Worm (Caenorhabditis elegans): Measurements from ENCODE around the gene C18D4.3.

The C18D4.3 gene

DNA sequence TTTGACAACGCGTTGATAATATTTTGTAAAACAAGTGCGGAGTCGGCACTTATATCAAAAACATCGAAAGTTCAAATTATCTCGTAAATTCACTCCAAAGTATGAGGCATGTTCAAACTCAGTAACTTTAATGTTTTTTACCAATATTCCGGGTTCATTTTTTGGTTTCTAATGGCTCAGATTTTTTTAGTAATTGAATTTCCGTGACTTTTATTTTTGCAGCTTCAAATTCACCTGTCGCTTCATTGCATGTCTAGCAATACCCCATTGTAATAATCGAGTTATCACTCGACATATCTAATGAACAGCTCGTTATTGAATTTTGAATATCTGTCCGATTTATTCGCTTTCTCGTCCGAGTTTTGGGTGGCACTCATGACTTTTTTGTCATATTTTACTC lies 4.9 kb downstream of the C18D4.3 start, which contains the start of gene srz-90:
Gene srz-90 (plus strand): TSS at position 301 of the 400 bp plus-strand sequence.
- TF ChIP-seq cnd-1 (tag; optimal IDR thresholded peaks at IDR 0.05) = no peak
- TF ChIP-seq lin-32 (GFP tag; optimal IDR thresholded peaks at IDR 0.05) = no peak
- no peak for TF ChIP-seq ceh-39 (tag; optimal IDR thresholded peaks at IDR 0.05)

DNA sequence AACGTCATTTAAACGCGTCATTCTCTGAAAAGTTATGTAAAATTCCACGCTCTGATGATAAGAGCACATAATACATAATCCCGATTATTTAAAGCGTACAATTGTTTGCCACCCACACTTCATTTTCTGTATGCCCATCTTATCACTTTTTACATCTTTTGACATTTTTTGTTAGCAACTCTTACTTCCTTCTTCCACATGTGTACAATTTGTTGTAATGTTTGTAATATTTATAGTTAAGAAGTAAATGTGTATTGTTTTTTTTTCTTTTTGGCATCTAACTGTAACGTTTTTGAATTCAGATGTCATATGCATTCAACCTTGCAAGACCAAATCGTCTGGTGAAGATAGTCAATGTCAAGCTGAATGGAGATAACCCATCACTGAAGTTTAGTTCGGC lies 11.9 kb downstream of the C18D4.3 start, which contains the start of gene fbxa-136:
Gene fbxa-136 (plus strand): TSS at position 301 of the 400 bp plus-strand sequence.
- no peak for TF ChIP-seq ham-2 (GFP tag; optimal IDR thresholded peaks at IDR 0.05)
- no peak for TF ChIP-seq hlh-1 (tag; optimal IDR thresholded peaks at IDR 0.05)
- no peak for TF ChIP-seq cnd-1 (tag; optimal IDR thresholded peaks at IDR 0.05)
- no peak for TF ChIP-seq mls-2 (tag; optimal IDR thresholded peaks at IDR 0.05)
- no peak for TF ChIP-seq nhr-76 (tag; optimal IDR thresholded peaks at IDR 0.05)

DNA sequence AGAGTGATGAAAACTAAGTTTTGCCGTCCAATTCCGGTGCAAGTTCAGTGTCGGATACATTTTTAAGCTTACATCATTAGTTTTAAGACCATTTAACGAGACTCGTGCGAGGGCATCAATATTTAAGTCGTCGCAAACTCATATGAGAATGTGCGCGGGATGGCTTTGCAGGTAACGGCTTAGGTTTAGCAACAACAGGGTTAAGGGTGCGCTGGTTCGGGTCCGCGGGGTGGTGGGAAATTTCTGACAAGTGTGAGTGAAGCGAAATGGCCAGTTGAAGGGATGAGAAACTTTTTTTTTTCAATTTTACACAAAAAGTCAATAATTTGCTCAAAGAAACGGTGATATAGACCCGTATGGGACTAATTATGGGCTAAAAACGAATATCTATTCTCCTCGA lies 18.8 kb downstream of the C18D4.3 start:
- TF ChIP-seq ceh-39 (tag; optimal IDR thresholded peaks at IDR 0.05) (no peak), ces-1 (GFP tag; optimal IDR thresholded peaks at IDR 0.05) (no peak), cnd-1 (tag; optimal IDR thresholded peaks at IDR 0.05) (no peak), drap-1 (GFP tag; optimal IDR thresholded peaks at IDR 0.05) (no peak), ham-2 (GFP tag; optimal IDR thresholded peaks at IDR 0.05) (no peak), M03D4.4 (tag; optimal IDR thresholded peaks at IDR 0.05) (no peak), sptf-1 (tag; optimal IDR thresholded peaks at IDR 0.05) (no peak), flh-1 (GFP tag; optimal IDR thresholded peaks at IDR 0.05) (no peak), lin-32 (GFP tag; optimal IDR thresholded peaks at IDR 0.05) (no peak)

DNA sequence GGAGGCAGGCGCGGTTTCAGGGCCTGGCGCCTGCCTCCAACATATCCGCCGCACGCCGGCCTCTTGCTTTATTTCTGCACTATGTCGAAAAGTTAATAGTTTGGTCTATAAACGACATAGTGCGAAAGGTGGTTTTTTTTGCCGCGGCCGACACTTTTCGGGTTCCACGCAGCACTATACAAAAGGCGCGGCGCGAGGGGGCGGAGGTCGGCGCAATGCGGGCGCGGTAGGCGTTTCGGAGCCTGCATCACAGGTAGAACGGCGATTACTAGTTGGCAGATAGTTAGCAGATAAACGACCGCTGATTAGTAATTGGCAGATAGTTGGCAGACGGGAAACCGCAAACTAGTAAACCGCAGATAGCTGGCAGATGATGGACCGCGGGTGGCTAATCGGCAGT lies 19.8 kb downstream of the C18D4.3 start:
- TF ChIP-seq bed-3 (GFP tag; optimal IDR thresholded peaks at IDR 0.05) (no peak), snpc-4 (tag; optimal IDR thresholded peaks at IDR 0.05) (no peak)

DNA sequence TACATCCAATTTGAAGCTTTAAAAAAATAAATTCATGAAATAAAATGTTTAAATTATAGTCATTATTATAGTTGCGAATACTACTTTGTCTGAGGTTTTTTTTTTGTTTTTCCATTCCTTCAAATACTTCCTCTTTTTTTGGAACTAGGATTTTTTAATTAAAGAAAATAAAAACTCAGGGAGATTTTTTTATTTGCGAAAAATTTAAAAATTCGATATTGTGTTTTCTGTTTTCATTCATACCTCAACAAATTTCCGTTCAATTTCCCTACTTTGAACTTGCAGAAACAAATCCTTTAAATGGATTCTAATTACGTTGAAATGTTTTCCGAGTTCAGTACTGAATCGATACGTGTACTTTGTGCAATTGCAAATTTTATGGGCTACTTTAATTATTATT lies 24.1 kb downstream of the C18D4.3 start, which contains the start of gene srw-32:
Gene srw-32 (plus strand): TSS at position 301 of the 400 bp plus-strand sequence.
- TF ChIP-seq mep-1 (tag; optimal IDR thresholded peaks at IDR 0.05) = no peak
- TF ChIP-seq unc-62 (GFP tag; optimal IDR thresholded peaks at IDR 0.05) = no peak
- TF ChIP-seq ceh-39 (tag; optimal IDR thresholded peaks at IDR 0.05) = no peak
- TF ChIP-seq nhr-237 (tag; optimal IDR thresholded peaks at IDR 0.05) = no peak
- TF ChIP-seq bed-3 (GFP tag; optimal IDR thresholded peaks at IDR 0.05) = no peak
- no peak for TF ChIP-seq ceh-83 (GFP tag; optimal IDR thresholded peaks at IDR 0.05)
- TF ChIP-seq nhr-76 (tag; optimal IDR thresholded peaks at IDR 0.05) = no peak
- TF ChIP-seq lin-13 (tag; optimal IDR thresholded peaks at IDR 0.05) = no peak
- TF ChIP-seq lsy-2 (tag; optimal IDR thresholded peaks at IDR 0.05) = no peak
- no peak for TF ChIP-seq blmp-1 (tag; optimal IDR thresholded peaks at IDR 0.05)
- no peak for TF ChIP-seq sem-2 (GFP tag; optimal IDR thresholded peaks at IDR 0.05)
- no peak for TF ChIP-seq cnd-1 (tag; optimal IDR thresholded peaks at IDR 0.05)
- TF ChIP-seq ces-1 (GFP tag; optimal IDR thresholded peaks at IDR 0.05) = no peak
- TF ChIP-seq ztf-11 (tag; optimal IDR thresholded peaks at IDR 0.05) = no peak
- no peak for TF ChIP-seq flh-1 (GFP tag; optimal IDR thresholded peaks at IDR 0.05)
- TF ChIP-seq drap-1 (GFP tag; optimal IDR thresholded peaks at IDR 0.05) = no peak
- no peak for TF ChIP-seq snpc-4 (tag; optimal IDR thresholded peaks at IDR 0.05)
- TF ChIP-seq nhr-28 (tag; optimal IDR thresholded peaks at IDR 0.05) = no peak
- TF ChIP-seq M03D4.4 (tag; optimal IDR thresholded peaks at IDR 0.05) = no peak

DNA sequence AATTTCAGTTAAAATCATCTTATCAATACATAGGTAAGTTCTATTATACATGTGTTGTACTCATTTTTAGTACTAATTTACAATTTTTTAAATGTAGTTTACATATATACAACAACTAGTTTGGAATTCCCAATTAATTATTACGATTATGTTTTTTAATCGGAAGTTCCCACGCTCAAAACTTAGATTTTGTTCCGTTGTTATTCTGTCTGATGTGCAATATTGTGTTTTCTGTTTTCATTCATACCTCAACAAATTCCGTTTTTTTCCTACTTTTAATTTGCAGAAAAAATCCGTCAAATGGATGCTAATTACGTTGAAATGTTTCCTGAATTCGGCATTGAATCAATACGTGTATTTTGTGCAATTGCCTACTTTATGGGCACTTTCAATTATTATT lies 26.3 kb downstream of the C18D4.3 start, which contains the start of gene srw-31:
Gene srw-31 (plus strand): TSS at position 301 of the 400 bp plus-strand sequence.
- TF ChIP-seq lin-13 (tag; optimal IDR thresholded peaks at IDR 0.05) = no peak
- no peak for TF ChIP-seq lsy-2 (tag; optimal IDR thresholded peaks at IDR 0.05)
- TF ChIP-seq mep-1 (tag; optimal IDR thresholded peaks at IDR 0.05) = no peak
- TF ChIP-seq nhr-2 (tag; optimal IDR thresholded peaks at IDR 0.05) = no peak
- no peak for TF ChIP-seq nhr-76 (tag; optimal IDR thresholded peaks at IDR 0.05)
- TF ChIP-seq ceh-43 (GFP tag; optimal IDR thresholded peaks at IDR 0.05) = no peak

DNA sequence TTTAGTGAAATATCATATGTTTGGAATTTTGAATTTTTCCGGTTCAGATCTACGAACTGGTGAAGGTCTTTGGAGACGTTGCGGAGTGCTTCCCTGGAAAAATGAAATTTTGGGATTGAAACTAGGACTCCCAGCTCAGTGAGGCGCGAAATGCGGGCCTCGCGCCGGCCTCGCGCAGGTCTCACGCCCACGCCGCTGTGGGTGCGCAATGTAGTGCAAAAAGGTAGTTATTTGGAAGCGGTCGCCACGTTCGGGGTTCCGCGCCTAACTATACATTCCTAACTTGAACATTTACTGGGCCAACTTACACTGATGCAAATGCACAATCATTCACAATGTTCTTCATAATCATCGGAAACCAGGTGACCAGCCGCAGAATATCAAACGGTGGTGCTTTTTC lies 32.5 kb downstream of the C18D4.3 start:
- no peak for TF ChIP-seq hlh-1 (tag; optimal IDR thresholded peaks at IDR 0.05)
- TF ChIP-seq mls-2 (tag; optimal IDR thresholded peaks at IDR 0.05) = no peak
- no peak for TF ChIP-seq cnd-1 (tag; optimal IDR thresholded peaks at IDR 0.05)
- TF ChIP-seq pha-4 (tag; optimal IDR thresholded peaks at IDR 0.05) = no peak
- TF ChIP-seq ceh-39 (tag; optimal IDR thresholded peaks at IDR 0.05) = no peak
- no peak for TF ChIP-seq ztf-11 (tag; optimal IDR thresholded peaks at IDR 0.05)
- no peak for TF ChIP-seq nhr-12 (tag; optimal IDR thresholded peaks at IDR 0.05)
- no peak for TF ChIP-seq lin-32 (GFP tag; optimal IDR thresholded peaks at IDR 0.05)
- no peak for TF ChIP-seq elt-3 (tag; optimal IDR thresholded peaks at IDR 0.05)
- no peak for TF ChIP-seq mep-1 (tag; optimal IDR thresholded peaks at IDR 0.05)
- no peak for TF ChIP-seq nhr-76 (tag; optimal IDR thresholded peaks at IDR 0.05)
- TF ChIP-seq ham-2 (GFP tag; optimal IDR thresholded peaks at IDR 0.05) = no peak
- no peak for TF ChIP-seq drap-1 (GFP tag; optimal IDR thresholded peaks at IDR 0.05)
- TF ChIP-seq zip-8 (tag; optimal IDR thresholded peaks at IDR 0.05) = no peak
